Worm (Caenorhabditis elegans): ENCODE measurements around the gene glb-14.
"Not testable (repeated sequence)": the region's sequence is repeated elsewhere in the genome, so short reads cannot be mapped to it uniquely, and the experiment has no call there.

- not testable (repeated sequence) for TF ChIP-seq zag-1 (tag; optimal IDR thresholded peaks at IDR 0.05); zfp-2 (tag; optimal IDR thresholded peaks at IDR 0.05); nhr-76 (tag; optimal IDR thresholded peaks at IDR 0.05); unc-62 (GFP tag; optimal IDR thresholded peaks at IDR 0.05 in 1 of 2); unc-62 (tag; optimal IDR thresholded peaks at IDR 0.05); ama-1 (optimal IDR thresholded peaks at IDR 0.05); pha-4 (GFP tag; IDR thresholded peaks at IDR 0.05); pha-4 (tag; optimal IDR thresholded peaks at IDR 0.05); ces-1 (GFP tag; optimal IDR thresholded peaks at IDR 0.05); mdl-1 (tag; optimal IDR thresholded peaks at IDR 0.05); ceh-44 (GFP tag; IDR thresholded peaks at IDR 0.05); dve-1 (tag; optimal IDR thresholded peaks at IDR 0.05; ENCODE audit: insufficient read depth)
Observed at ce11 chrV:15585744-15586143, 41.0 kb upstream of the glb-14 start.
